Fruit fly (Drosophila melanogaster) whole organism, larva: ENCODE data around the gene ND-15.

ENCODE experiments used
- noc ChIP-seq: fragments of 200-800 bp; sonication (Bioruptor generic); optimal IDR thresholded peaks from 3 replicates; lab custom pipeline; 2019; ENCODE audit warnings: missing biosample characterization, mild to moderate bottlenecking, missing genetic modification characterization, moderate library complexity

The ND-15 gene

DNA sequence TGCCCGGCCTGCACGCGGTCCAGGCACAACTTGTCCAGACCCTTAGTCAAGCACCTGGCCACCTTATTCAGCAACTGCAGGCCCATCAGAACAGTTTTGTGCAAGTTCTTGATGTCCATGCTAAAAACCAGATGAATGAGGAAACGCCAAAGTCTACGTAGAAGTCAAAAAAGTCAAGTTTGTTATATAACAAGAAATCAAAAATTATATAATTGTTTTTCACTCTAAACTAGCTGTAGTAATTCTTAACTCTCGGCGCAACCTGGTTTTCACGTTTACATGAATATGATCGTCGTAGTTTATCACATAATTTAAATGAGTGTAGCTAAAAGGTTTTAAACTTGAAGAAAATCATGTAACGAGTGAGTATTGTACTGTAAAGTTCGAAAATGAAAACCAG, 90.0 kb downstream of the ND-15 start:
- TF ChIP-seq noc (tag; lab: Kevin White, UChicago), result no peak
